Fruit fly (Drosophila melanogaster) whole organism, embryonic: Measurements from ENCODE around the gene spn-B.
A peak's percentile ranks its signal among the peaks of the same experiment; 100 is the strongest.

Source experiments
- ATbp ChIP-seq: fragments of 200-800 bp; sonication (Bioruptor generic); optimal IDR thresholded peaks from 2 replicates; lab custom pipeline; 2017; ENCODE audit warnings: missing biosample characterization, mild to moderate bottlenecking, missing genetic modification characterization, missing genetic modification reagents
- C15 ChIP-seq: fragments of 200-800 bp; sonication (Bioruptor generic); IDR thresholded peaks from 3 replicates; pipeline ENCODE4 v1.3.6; 2022; ENCODE audit warnings: missing biosample characterization, missing genetic modification characterization
- CG10543 ChIP-seq: fragments of 200-800 bp; sonication (Bioruptor generic); optimal IDR thresholded peaks from 3 replicates; lab custom pipeline; 2017; ENCODE audit warnings: missing biosample characterization, mild to moderate bottlenecking, missing genetic modification characterization, moderate library complexity
- CG12155 ChIP-seq: fragments of 200-800 bp; sonication (Bioruptor generic); optimal IDR thresholded peaks from 3 replicates; lab custom pipeline; 2016; ENCODE audit warnings: missing biosample characterization, missing genetic modification characterization
- CG12391 ChIP-seq: fragments of 200-800 bp; sonication (Bioruptor generic); optimal IDR thresholded peaks from 3 replicates; lab custom pipeline; 2018; ENCODE audit warnings: missing biosample characterization, mild to moderate bottlenecking, missing genetic modification characterization, moderate library complexity
- CG12659 ChIP-seq: fragments of 200-800 bp; sonication (Bioruptor generic); optimal IDR thresholded peaks from 3 replicates; lab custom pipeline; 2017; ENCODE audit warnings: mild to moderate bottlenecking, missing biosample characterization, missing genetic modification reagents, missing genetic modification characterization
- CG15269 ChIP-seq: fragments of 200-800 bp; sonication (Bioruptor generic); optimal IDR thresholded peaks from 2 replicates; lab custom pipeline; 2018; ENCODE audit warnings: missing biosample characterization, mild to moderate bottlenecking, missing genetic modification characterization, moderate library complexity
- CG2875 ChIP-seq: fragments of 200-800 bp; sonication (Bioruptor generic); optimal IDR thresholded peaks from 2 replicates; lab custom pipeline; 2017; ENCODE audit warnings: missing biosample characterization, mild to moderate bottlenecking, missing genetic modification characterization, missing genetic modification reagents
- CG2889 ChIP-seq: fragments of 200-800 bp; sonication (Bioruptor generic); IDR thresholded peaks from 3 replicates; pipeline ENCODE4 v1.3.6; 2022; ENCODE audit warnings: missing biosample characterization, missing genetic modification characterization
- CG30431 ChIP-seq: fragments of 200-800 bp; sonication (Bioruptor generic); optimal IDR thresholded peaks from 2 replicates; lab custom pipeline; 2017; ENCODE audit warnings: missing biosample characterization, missing genetic modification characterization
- CG31388 ChIP-seq: fragments of 200-800 bp; sonication (Bioruptor generic); optimal IDR thresholded peaks from 2 replicates; lab custom pipeline; 2016; ENCODE audit warnings: missing biosample characterization, missing genetic modification characterization
- CG32532 ChIP-seq: fragments of 200-800 bp; sonication (Bioruptor generic); IDR thresholded peaks from 2 replicates; pipeline ENCODE4 v1.3.6; 2022; ENCODE audit warnings: missing biosample characterization, missing genetic modification characterization
- CG34422 ChIP-seq: fragments of 200-800 bp; sonication (Bioruptor generic); IDR thresholded peaks from 3 replicates; pipeline ENCODE4 v1.3.6; 2022; ENCODE audit warnings: missing biosample characterization, missing genetic modification characterization
- CG7786 ChIP-seq: fragments of 200-800 bp; sonication (Bioruptor generic); optimal IDR thresholded peaks from 2 replicates; lab custom pipeline; 2016; ENCODE audit warnings: missing biosample characterization, missing genetic modification characterization
- CG7987 ChIP-seq: fragments of 200-800 bp; sonication (Bioruptor generic); optimal IDR thresholded peaks from 2 replicates; lab custom pipeline; 2018; ENCODE audit warnings: missing biosample characterization, mild to moderate bottlenecking, missing genetic modification characterization, moderate library complexity
- CG9797 ChIP-seq: fragments of 200-800 bp; sonication (Bioruptor generic); optimal IDR thresholded peaks from 3 replicates; lab custom pipeline; 2018; ENCODE audit warnings: missing biosample characterization, mild to moderate bottlenecking, missing genetic modification characterization
- Dfd ChIP-seq, 2 experiments: fragments of >200 bp; optimal IDR thresholded peaks; 2 replicates each; lab custom pipeline; 2017; ENCODE audit warnings: missing biosample characterization in 2 of 2, missing genetic modification characterization in 2 of 2
- Dp ChIP-seq: fragments of 200-800 bp; sonication (Bioruptor generic); optimal IDR thresholded peaks from 2 replicates; lab custom pipeline; 2018; ENCODE audit warnings: missing biosample characterization, mild to moderate bottlenecking, missing genetic modification characterization, moderate library complexity
- HLH4C ChIP-seq: fragments of 200-800 bp; sonication (Bioruptor generic); IDR thresholded peaks from 3 replicates; pipeline ENCODE4 v1.3.6; 2022; ENCODE audit warnings: missing biosample characterization, missing genetic modification characterization; ENCODE audit not compliant: partially characterized antibody
- Hr78 ChIP-seq, 2 experiments: fragments of 200-800 bp in 1 of 2; fragments of >200 bp in 1 of 2; sonication (Bioruptor generic) in 1 of 2; optimal IDR thresholded peaks; 2 replicates each; lab custom pipeline; 2017 to 2019; ENCODE audit warnings: missing biosample characterization in 2 of 2, missing genetic modification characterization in 2 of 2, mild to moderate bottlenecking in 1 of 2, moderate library complexity in 1 of 2
- MBD-R2 ChIP-seq: fragments of 200-800 bp; sonication (Bioruptor generic); IDR thresholded peaks from 2 replicates; pipeline ENCODE4 v1.3.6; 2022; ENCODE audit warnings: missing biosample characterization, missing genetic modification characterization
- Mad ChIP-seq: fragments of 200-800 bp; sonication (Bioruptor generic); optimal IDR thresholded peaks from 2 replicates; lab custom pipeline; 2016; ENCODE audit warnings: missing biosample characterization, missing genetic modification characterization
- Med ChIP-seq: fragments of 200-800 bp; sonication (Bioruptor generic); peaks from one replicate; lab custom pipeline; 2016; ENCODE audit warnings: missing biosample characterization, missing genetic modification characterization, mild to moderate bottlenecking, inconsistent platforms, moderate library complexity
- NC2β ChIP-seq: fragments of 200-800 bp; sonication (Bioruptor generic); optimal IDR thresholded peaks from 2 replicates; lab custom pipeline; 2016; ENCODE audit warnings: missing biosample characterization, missing genetic modification characterization
- Poxn ChIP-seq: fragments of 200-800 bp; sonication (Bioruptor generic); IDR thresholded peaks from 2 replicates; pipeline ENCODE4 v1.3.6; 2022; ENCODE audit warnings: missing biosample characterization, missing genetic modification characterization
- Xrp1 ChIP-seq: fragments of 200-800 bp; sonication (Bioruptor generic); IDR thresholded peaks from 2 replicates; pipeline ENCODE4 v1.3.6; 2022; ENCODE audit warnings: missing biosample characterization, missing genetic modification characterization
- abd-A ChIP-seq: fragments of 200-800 bp; sonication (Bioruptor generic); optimal IDR thresholded peaks from 3 replicates; lab custom pipeline; 2019; ENCODE audit warnings: missing biosample characterization, mild to moderate bottlenecking, missing genetic modification characterization, moderate library complexity
- ac ChIP-seq: fragments of 200-800 bp; sonication (Bioruptor generic); optimal IDR thresholded peaks from 3 replicates; lab custom pipeline; 2017; ENCODE audit warnings: missing biosample characterization, mild to moderate bottlenecking, missing genetic modification characterization
- amos ChIP-seq: fragments of 200-800 bp; sonication (Bioruptor generic); IDR thresholded peaks from 2 replicates; pipeline ENCODE4 v1.3.6; 2022; ENCODE audit warnings: missing biosample characterization, missing genetic modification characterization; ENCODE audit not compliant: partially characterized antibody
- br ChIP-seq: fragments of >200 bp; optimal IDR thresholded peaks from 2 replicates; lab custom pipeline; 2017
- bsh ChIP-seq, 2 experiments: fragments of 200-800 bp; sonication (Bioruptor generic); optimal IDR thresholded peaks; 2 replicates each; lab custom pipeline; 2017 to 2018; ENCODE audit warnings: mild to moderate bottlenecking in 2 of 2, missing biosample characterization in 2 of 2, missing genetic modification characterization in 2 of 2, moderate library complexity in 1 of 2
- chif ChIP-seq, 2 experiments: fragments of 200-800 bp; sonication (Bioruptor generic); optimal IDR thresholded peaks; 3 replicates each; lab custom pipeline; 2016; ENCODE audit warnings: missing biosample characterization in 2 of 2, missing genetic modification characterization in 2 of 2
- chinmo ChIP-seq: fragments of 200-800 bp; sonication (Bioruptor generic); IDR thresholded peaks from 4 replicates; pipeline ENCODE4 v1.3.6; 2022; ENCODE audit warnings: missing biosample characterization, missing genetic modification characterization; ENCODE audit not compliant: partially characterized antibody
- ci ChIP-seq: fragments of 200-800 bp; sonication (Bioruptor generic); IDR thresholded peaks from 3 replicates; pipeline ENCODE4 v1.3.6; 2022; ENCODE audit warnings: missing biosample characterization, missing genetic modification characterization
- croc ChIP-seq: fragments of 200-800 bp; sonication (Bioruptor generic); conservative IDR thresholded peaks from 3 replicates; pipeline ENCODE4 v1.3.6; 2022; ENCODE audit warnings: missing biosample characterization, missing genetic modification characterization
- gsb ChIP-seq: fragments of 200-800 bp; sonication (Bioruptor generic); IDR thresholded peaks from 2 replicates; pipeline ENCODE4 v1.3.6; 2022; ENCODE audit warnings: missing biosample characterization, missing genetic modification characterization
- gt ChIP-seq: fragments of 200-800 bp; sonication (Bioruptor generic); IDR thresholded peaks from 2 replicates; pipeline ENCODE4 v1.3.6; 2022; ENCODE audit warnings: missing biosample characterization, missing genetic modification characterization
- ken ChIP-seq: fragments of 200-800 bp; sonication (Bioruptor generic); IDR thresholded peaks from 3 replicates; pipeline ENCODE4 v1.3.6; 2022; ENCODE audit warnings: missing biosample characterization, missing genetic modification characterization
- lbe ChIP-seq: fragments of 200-800 bp; sonication (Bioruptor generic); optimal IDR thresholded peaks from 2 replicates; lab custom pipeline; 2016; ENCODE audit warnings: missing biosample characterization, mild to moderate bottlenecking, missing genetic modification characterization
- maf-S ChIP-seq: fragments of 200-800 bp; sonication (Bioruptor generic); optimal IDR thresholded peaks from 2 replicates; lab custom pipeline; 2016; ENCODE audit warnings: missing biosample characterization, missing genetic modification characterization
- mirr ChIP-seq: fragments of 200-800 bp; sonication (Bioruptor generic); optimal IDR thresholded peaks from 3 replicates; lab custom pipeline; 2018; ENCODE audit warnings: missing biosample characterization, mild to moderate bottlenecking, missing genetic modification characterization
- oc ChIP-seq: fragments of 200-800 bp; sonication (Bioruptor generic); optimal IDR thresholded peaks from 2 replicates; lab custom pipeline; 2018; ENCODE audit warnings: missing biosample characterization, mild to moderate bottlenecking, missing genetic modification characterization, moderate library complexity
- psq ChIP-seq: fragments of 200-800 bp; sonication (Bioruptor generic); optimal IDR thresholded peaks from 2 replicates; lab custom pipeline; 2017; ENCODE audit warnings: missing biosample characterization, missing genetic modification characterization
- sd ChIP-seq: fragments of 200-800 bp; sonication (Bioruptor generic); optimal IDR thresholded peaks from 3 replicates; lab custom pipeline; 2018; ENCODE audit warnings: missing biosample characterization, mild to moderate bottlenecking, missing genetic modification characterization, moderate library complexity
- slou ChIP-seq: fragments of 200-800 bp; sonication (Bioruptor generic); optimal IDR thresholded peaks from 3 replicates; lab custom pipeline; 2016; ENCODE audit warnings: missing biosample characterization, missing genetic modification characterization
- sna ChIP-seq: fragments of 200-800 bp; sonication (Bioruptor generic); IDR thresholded peaks from 2 replicates; pipeline ENCODE4 v1.3.6; 2022; ENCODE audit warnings: missing biosample characterization, missing genetic modification characterization; ENCODE audit not compliant: partially characterized antibody
- so ChIP-seq: fragments of 200-800 bp; sonication (Bioruptor generic); IDR thresholded peaks from 3 replicates; pipeline ENCODE4 v1.3.6; 2022; ENCODE audit warnings: missing biosample characterization, missing genetic modification characterization
- tx ChIP-seq: fragments of 200-800 bp; sonication (Bioruptor generic); optimal IDR thresholded peaks from 2 replicates; lab custom pipeline; 2016; ENCODE audit warnings: missing biosample characterization, missing genetic modification characterization

The spn-B gene

DNA sequence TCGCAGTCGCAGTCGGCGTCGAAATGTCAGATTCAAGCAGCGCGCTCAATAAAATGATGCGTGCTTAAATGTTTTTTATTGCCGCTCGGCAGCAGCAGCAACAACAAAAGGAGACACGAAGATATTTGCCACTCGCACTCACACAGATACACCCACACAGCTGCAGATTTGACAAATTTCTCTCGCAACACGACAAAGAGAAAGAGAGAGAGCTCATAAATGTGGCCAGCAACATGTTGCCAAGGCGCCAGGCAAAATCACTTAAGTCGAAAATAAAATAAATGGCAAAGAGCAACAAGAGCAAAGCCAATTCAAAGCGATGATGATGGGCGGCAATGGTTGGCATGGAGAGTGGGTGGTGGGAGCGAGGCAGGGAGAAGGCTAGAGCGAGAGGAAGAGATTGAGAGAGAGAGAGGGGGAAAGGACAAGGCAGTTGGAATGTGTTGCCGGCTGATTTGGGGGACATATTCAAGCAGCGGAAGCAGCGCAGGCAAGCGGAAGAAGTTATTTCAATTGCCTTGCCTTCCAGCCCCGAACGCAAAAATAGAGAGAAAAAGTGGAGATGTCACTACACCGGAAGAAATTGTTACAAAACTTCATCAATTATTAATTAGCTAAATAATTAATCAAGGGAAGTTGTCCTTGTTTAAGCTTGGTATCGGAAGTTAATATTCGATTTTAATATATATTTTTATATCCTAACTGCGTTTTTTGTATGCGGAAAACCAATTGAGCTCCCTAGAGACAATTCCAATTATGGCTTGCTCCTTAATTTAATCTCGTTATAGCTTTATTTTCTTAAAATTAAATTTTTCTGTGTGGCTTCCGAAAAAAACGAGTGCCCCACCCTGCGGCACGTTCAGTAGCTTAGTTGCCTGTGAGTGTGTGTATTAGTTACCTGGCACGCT is 19.2 kb downstream of the spn-B start (continued):
- TF ChIP-seq CG2889 (GFP tag; lab: Robert Waterston, UW) (no peak), br (lab: Kevin White, UChicago) (no peak), croc (GFP tag; lab: Robert Waterston, UW) (no peak), sd (tag; lab: Kevin White, UChicago) (peak; percentile 67), tx (GFP tag; lab: Kevin White, UChicago) (no peak), abd-A (tag; lab: Kevin White, UChicago) (peak; percentile 99), maf-S (GFP tag; lab: Kevin White, UChicago) (no peak), oc (tag; lab: Kevin White, UChicago) (no peak), NC2β (GFP tag; lab: Kevin White, UChicago) (no peak), sna (GFP tag; lab: Robert Waterston, UW) (no peak), CG9797 (GFP tag; lab: Kevin White, UChicago) (no peak), amos (no peak), CG7786 (GFP tag; lab: Kevin White, UChicago) (no peak), bsh (GFP tag; optimal IDR thresholded peaks at IDR 0.05; lab: Kevin White, UChicago) (peak in 1 of 2 experiments; percentile 31), Mad (GFP tag; lab: Kevin White, UChicago) (no peak), Xrp1 (GFP tag; lab: Robert Waterston, UW) (peak; percentile 65), ac (GFP tag; lab: Kevin White, UChicago) (no peak), Dfd (GFP tag; optimal IDR thresholded peaks at IDR 0.05; lab: Kevin White, UChicago) (no peak), psq (GFP tag; lab: Kevin White, UChicago) (no peak), CG34422 (GFP tag; lab: Robert Waterston, UW) (0 out of 3 replicates have a peak, but pooled peaks have one; percentile 26), C15 (GFP tag; lab: Robert Waterston, UW) (no peak), Hr78 (GFP tag; optimal IDR thresholded peaks at IDR 0.05; lab: Kevin White, UChicago) (peak in 1 of 2 experiments; percentile 9), CG30431 (peak; percentile 20), MBD-R2 (0 out of 2 replicates have a peak, but pooled peaks have one; percentile 13), CG15269 (peak; percentile 66), gsb (GFP tag; lab: Robert Waterston, UW) (peak; percentile 16; the same call in 1 of the 2 replicates), CG10543 (peak; percentile 33), gt (GFP tag; lab: Robert Waterston, UW) (no peak), so (GFP tag; lab: Robert Waterston, UW) (peak; percentile 63; the same call in 2 of the 3 replicates), mirr (GFP tag; lab: Kevin White, UChicago) (peak; percentile 30), ken (GFP tag; lab: Robert Waterston, UW) (no peak), chif (GFP tag; optimal IDR thresholded peaks at IDR 0.05; lab: Kevin White, UChicago) (no peak), ATbp (GFP tag; lab: Kevin White, UChicago) (peak; percentile 58), CG32532 (peak; percentile 57; the same call in 1 of the 2 replicates), lbe (GFP tag; lab: Kevin White, UChicago) (no peak), Med (GFP tag; lab: Kevin White, UChicago) (peak; percentile 80), CG2875 (GFP tag; lab: Kevin White, UChicago) (peak; percentile 34), CG12391 (tag; lab: Kevin White, UChicago) (peak; percentile 65), Poxn (GFP tag; lab: Robert Waterston, UW) (no peak), slou (GFP tag; lab: Kevin White, UChicago) (peak; percentile 56), CG31388 (GFP tag; lab: Kevin White, UChicago) (no peak), ci (GFP tag; lab: Robert Waterston, UW) (no peak; the same call in 2 of the 3 replicates), CG12155 (GFP tag; lab: Kevin White, UChicago) (peak; percentile 36), HLH4C (GFP tag; lab: Robert Waterston, UW) (no peak), chinmo (GFP tag; lab: Robert Waterston, UW) (peak; percentile 88; the same call in 1 of the 4 replicates), Dp (GFP tag; lab: Kevin White, UChicago) (no peak), CG7987 (GFP tag; lab: Kevin White, UChicago) (no peak), CG12659 (GFP tag; lab: Kevin White, UChicago) (peak; percentile 60)
